Fruit fly (Drosophila melanogaster): ENCODE data around the gene norpA.

DNA sequence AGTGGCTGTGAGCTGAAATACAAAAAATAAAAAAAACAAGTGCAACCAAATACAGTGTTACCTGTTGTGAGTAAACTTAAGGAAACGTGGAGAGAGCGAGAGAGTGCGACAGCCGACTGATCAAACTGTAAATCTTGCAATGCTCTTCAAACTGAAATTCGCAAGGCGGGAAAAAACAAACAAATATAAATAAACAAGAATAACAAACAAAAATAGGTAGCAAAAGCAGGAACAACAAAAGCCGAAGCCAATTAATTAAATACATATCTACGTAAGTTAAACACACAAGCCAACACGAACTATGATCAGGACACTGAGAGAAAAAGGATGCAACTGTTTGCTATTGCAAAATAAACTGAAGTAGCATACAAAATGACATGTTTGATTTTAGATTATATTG, 2.9 kb downstream of the norpA start:
- TF ChIP-seq Gug (GFP tag; IDR thresholded peaks at IDR 0.05), result no peak
- no peak for TF ChIP-seq OdsH (GFP tag; optimal IDR thresholded peaks at IDR 0.05)
- TF ChIP-seq CG32006 (GFP tag; optimal IDR thresholded peaks at IDR 0.05), result no peak
- no peak for TF ChIP-seq CG3919 (GFP tag; optimal IDR thresholded peaks at IDR 0.05)
- no peak for TF ChIP-seq ss (GFP tag; optimal IDR thresholded peaks at IDR 0.05)
- TF ChIP-seq CG6854 (GFP tag; optimal IDR thresholded peaks at IDR 0.05), result no peak
- TF ChIP-seq CG6792 (GFP tag; optimal IDR thresholded peaks at IDR 0.05), result no peak
- no peak for TF ChIP-seq Sox102F (GFP tag; optimal IDR thresholded peaks at IDR 0.05)
- TF ChIP-seq fd59A (GFP tag; optimal IDR thresholded peaks at IDR 0.05), result no peak
- TF ChIP-seq CG34406 (GFP tag; optimal IDR thresholded peaks at IDR 0.05), result no peak
- no peak for TF ChIP-seq lz (GFP tag; optimal IDR thresholded peaks at IDR 0.05)
- no peak for TF ChIP-seq cyc (GFP tag; optimal IDR thresholded peaks at IDR 0.05)
- TF ChIP-seq CG8632 (GFP tag; optimal IDR thresholded peaks at IDR 0.05), result no peak

Data from whole organism, prepupa.